Worm (Caenorhabditis elegans) whole organism, mixed stage, embryonic: Measurements from ENCODE around the gene dnj-24.

Experiments
- M03D4.4 ChIP-seq: sonication (generic microtip); optimal IDR thresholded peaks from 2 replicates; lab custom pipeline; 2017; ENCODE audit warnings: mild to moderate bottlenecking, missing genetic modification characterization, missing compliant biosample characterization
- bed-3 ChIP-seq: fragments of 200-800 bp; sonication (Bioruptor generic); optimal IDR thresholded peaks from 3 replicates; lab custom pipeline; 2018; ENCODE audit warnings: mild to moderate bottlenecking, missing genetic modification characterization, moderate library complexity, missing compliant biosample characterization
- blmp-1 ChIP-seq: fragments of 150-350 bp; optimal IDR thresholded peaks from 2 replicates; lab custom pipeline; 2014; ENCODE audit warnings: missing biosample characterization, missing genetic modification characterization
- ceh-39 ChIP-seq: fragments of 150-350 bp; optimal IDR thresholded peaks from 2 replicates; lab custom pipeline; 2014; ENCODE audit warnings: missing biosample characterization, missing genetic modification characterization
- ceh-43 ChIP-seq: fragments of 200-800 bp; sonication (Bioruptor generic); optimal IDR thresholded peaks from 2 replicates; lab custom pipeline; 2018; ENCODE audit warnings: mild to moderate bottlenecking, missing genetic modification characterization, moderate library complexity, missing compliant biosample characterization
- ces-1 ChIP-seq: fragments of 150-350 bp; optimal IDR thresholded peaks from 2 replicates; lab custom pipeline; 2014; ENCODE audit warnings: missing biosample characterization, missing genetic modification reagents, missing genetic modification characterization
- cnd-1 ChIP-seq: fragments of 200-800 bp; sonication (Bioruptor generic); optimal IDR thresholded peaks from 2 replicates; lab custom pipeline; 2018; ENCODE audit warnings: mild to moderate bottlenecking, missing genetic modification characterization, missing compliant biosample characterization
- elt-1 ChIP-seq: sonication (generic microtip); optimal IDR thresholded peaks from 2 replicates; lab custom pipeline; 2017; ENCODE audit warnings: missing genetic modification characterization, mild to moderate bottlenecking, missing compliant biosample characterization, antibody characterized with exemption, moderate library complexity, borderline replicate concordance; ENCODE audit not compliant: insufficient read depth
- elt-3 ChIP-seq: fragments of 150-350 bp; optimal IDR thresholded peaks from 2 replicates; lab custom pipeline; 2014; ENCODE audit warnings: missing biosample characterization, missing genetic modification characterization
- hlh-1 ChIP-seq: fragments of 150-350 bp; optimal IDR thresholded peaks from 2 replicates; lab custom pipeline; 2014; ENCODE audit warnings: missing biosample characterization, missing genetic modification reagents, missing genetic modification characterization
- lin-13 ChIP-seq: fragments of 150-350 bp; optimal IDR thresholded peaks from 2 replicates; lab custom pipeline; 2014; ENCODE audit warnings: missing biosample characterization, missing genetic modification characterization
- lin-32 ChIP-seq: fragments of 200-800 bp; sonication (Bioruptor generic); optimal IDR thresholded peaks from 2 replicates; lab custom pipeline; 2018; ENCODE audit warnings: mild to moderate bottlenecking, missing genetic modification characterization, missing compliant biosample characterization
- mab-5 ChIP-seq: fragments of 150-350 bp; optimal IDR thresholded peaks from 2 replicates; lab custom pipeline; 2014; ENCODE audit warnings: missing biosample characterization, missing genetic modification characterization
- mep-1 ChIP-seq: fragments of 150-350 bp; optimal IDR thresholded peaks from 2 replicates; lab custom pipeline; 2017; ENCODE audit warnings: missing biosample characterization, missing genetic modification reagents, missing genetic modification characterization, inconsistent platforms
- mls-2 ChIP-seq: sonication (generic microtip); optimal IDR thresholded peaks from 2 replicates; lab custom pipeline; 2016; ENCODE audit warnings: mild to moderate bottlenecking, missing genetic modification characterization, moderate library complexity, missing compliant biosample characterization
- nhr-12 ChIP-seq: fragments of 150-350 bp; optimal IDR thresholded peaks from 2 replicates; lab custom pipeline; 2014; ENCODE audit warnings: missing biosample characterization, missing genetic modification characterization
- nhr-2 ChIP-seq: fragments of 150-350 bp; optimal IDR thresholded peaks from 2 replicates; lab custom pipeline; 2014; ENCODE audit warnings: missing biosample characterization, missing genetic modification characterization
- sem-2 ChIP-seq: fragments of 200-800 bp; sonication (Bioruptor generic); optimal IDR thresholded peaks from 2 replicates; lab custom pipeline; 2018; ENCODE audit warnings: mild to moderate bottlenecking, missing genetic modification characterization, missing compliant biosample characterization
- snpc-4 ChIP-seq: fragments of 150-350 bp; optimal IDR thresholded peaks from 2 replicates; lab custom pipeline; 2014; ENCODE audit warnings: missing biosample characterization, missing genetic modification characterization
- tbx-8 ChIP-seq: fragments of 200-800 bp; sonication (Bioruptor generic); optimal IDR thresholded peaks from 2 replicates; lab custom pipeline; 2018; ENCODE audit warnings: mild to moderate bottlenecking, missing genetic modification characterization, moderate library complexity, missing compliant biosample characterization
- unc-120 ChIP-seq: sonication (generic microtip); optimal IDR thresholded peaks from 2 replicates; lab custom pipeline; 2017; ENCODE audit warnings: missing genetic modification characterization, missing compliant biosample characterization; ENCODE audit not compliant: poor library complexity, severe bottlenecking
- unc-39 ChIP-seq: fragments of 150-350 bp; optimal IDR thresholded peaks from 2 replicates; lab custom pipeline; 2014; ENCODE audit warnings: missing biosample characterization, missing genetic modification characterization
- unc-62 ChIP-seq: fragments of 150-350 bp; optimal IDR thresholded peaks from 2 replicates; lab custom pipeline; 2014; ENCODE audit warnings: missing biosample characterization, missing genetic modification reagents, missing genetic modification characterization
- zip-8 ChIP-seq: fragments of 150-350 bp; optimal IDR thresholded peaks from 2 replicates; lab custom pipeline; 2014; ENCODE audit warnings: missing biosample characterization, missing genetic modification characterization
- ztf-11 ChIP-seq: fragments of 150-350 bp; optimal IDR thresholded peaks from 2 replicates; lab custom pipeline; 2014; ENCODE audit warnings: missing biosample characterization, missing genetic modification characterization

The dnj-24 gene

ce11 chrIII:5373715-5374114 lies 50.2 kb downstream of the dnj-24 start:
- TF ChIP-seq ces-1 (GFP tag; lab: Kevin White, UChicago) (peak; percentile 6), lin-13 (tag; lab: Kevin White, UChicago) (no peak)

- TF ChIP-seq mls-2 (tag; lab: Kevin White, UChicago) (no peak), zip-8 (tag; lab: Kevin White, UChicago) (no peak), unc-39 (tag; lab: Kevin White, UChicago) (no peak), unc-120 (no peak), ztf-11 (no peak), nhr-2 (no peak), M03D4.4 (tag; lab: Kevin White, UChicago) (no peak), ces-1 (GFP tag; lab: Kevin White, UChicago) (no peak), snpc-4 (tag; lab: Kevin White, UChicago) (no peak), elt-3 (tag; lab: Kevin White, UChicago) (no peak), tbx-8 (no peak), lin-13 (tag; lab: Kevin White, UChicago) (no peak), ceh-39 (tag; lab: Kevin White, UChicago) (no peak), elt-1 (tag; lab: Kevin White, UChicago) (no peak), sem-2 (GFP tag; lab: Kevin White, UChicago) (no peak), mab-5 (tag; lab: Kevin White, UChicago) (no peak), bed-3 (GFP tag; lab: Kevin White, UChicago) (no peak)
Observed at ce11 chrIII:5372884-5373283, 51.0 kb downstream of the dnj-24 start.

DNA sequence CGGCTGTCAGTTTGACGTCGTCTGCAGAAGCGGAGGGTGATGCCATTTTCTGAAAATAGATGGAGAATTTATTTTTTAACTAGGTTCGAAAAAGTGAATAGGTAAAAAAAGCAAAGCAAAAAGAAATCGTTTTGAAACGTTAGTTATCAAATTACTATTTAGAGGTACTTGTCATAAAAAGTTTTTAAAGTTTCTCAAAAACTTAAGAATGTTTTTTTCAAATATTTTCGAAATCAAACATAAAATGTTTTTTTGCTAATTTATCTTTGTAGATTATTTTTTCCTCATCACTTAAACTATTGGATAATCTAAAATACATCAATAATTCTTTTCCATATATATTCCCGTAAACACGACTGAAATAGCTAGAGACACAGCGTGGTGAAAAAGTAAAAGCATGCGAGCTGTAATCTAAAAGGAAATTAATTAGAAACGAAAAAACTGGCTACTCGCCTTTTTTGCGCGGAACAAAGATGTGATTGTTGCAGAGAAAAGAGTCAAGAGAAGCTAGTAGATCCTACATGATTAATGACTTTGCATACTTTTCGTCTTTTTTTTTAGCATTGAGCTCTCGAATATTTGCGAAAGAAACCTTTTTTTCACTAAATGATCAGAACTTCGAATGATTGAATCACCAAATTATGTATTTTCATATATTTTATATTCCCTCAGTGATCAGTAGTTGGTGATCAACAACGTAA lies 52.5 kb downstream of the dnj-24 start, which contains the start of gene szy-2:
TSS of gene szy-2 (minus strand) at position 51 of the 701 bp plus-strand sequence.
- TF ChIP-seq bed-3 (GFP tag; lab: Kevin White, UChicago) (no peak), mab-5 (tag; lab: Kevin White, UChicago) (no peak), lin-13 (tag; lab: Kevin White, UChicago) (no peak), ceh-43 (GFP tag; lab: Kevin White, UChicago) (no peak), ces-1 (GFP tag; lab: Kevin White, UChicago) (no peak), lin-32 (GFP tag; lab: Kevin White, UChicago) (no peak), cnd-1 (tag; lab: Kevin White, UChicago) (no peak), mls-2 (tag; lab: Kevin White, UChicago) (no peak), blmp-1 (no peak), mep-1 (no peak), unc-62 (GFP tag; lab: Kevin White, UChicago) (no peak), unc-39 (tag; lab: Kevin White, UChicago) (no peak), elt-3 (tag; lab: Kevin White, UChicago) (no peak), snpc-4 (tag; lab: Kevin White, UChicago) (no peak), nhr-12 (tag; lab: Kevin White, UChicago) (no peak)

DNA sequence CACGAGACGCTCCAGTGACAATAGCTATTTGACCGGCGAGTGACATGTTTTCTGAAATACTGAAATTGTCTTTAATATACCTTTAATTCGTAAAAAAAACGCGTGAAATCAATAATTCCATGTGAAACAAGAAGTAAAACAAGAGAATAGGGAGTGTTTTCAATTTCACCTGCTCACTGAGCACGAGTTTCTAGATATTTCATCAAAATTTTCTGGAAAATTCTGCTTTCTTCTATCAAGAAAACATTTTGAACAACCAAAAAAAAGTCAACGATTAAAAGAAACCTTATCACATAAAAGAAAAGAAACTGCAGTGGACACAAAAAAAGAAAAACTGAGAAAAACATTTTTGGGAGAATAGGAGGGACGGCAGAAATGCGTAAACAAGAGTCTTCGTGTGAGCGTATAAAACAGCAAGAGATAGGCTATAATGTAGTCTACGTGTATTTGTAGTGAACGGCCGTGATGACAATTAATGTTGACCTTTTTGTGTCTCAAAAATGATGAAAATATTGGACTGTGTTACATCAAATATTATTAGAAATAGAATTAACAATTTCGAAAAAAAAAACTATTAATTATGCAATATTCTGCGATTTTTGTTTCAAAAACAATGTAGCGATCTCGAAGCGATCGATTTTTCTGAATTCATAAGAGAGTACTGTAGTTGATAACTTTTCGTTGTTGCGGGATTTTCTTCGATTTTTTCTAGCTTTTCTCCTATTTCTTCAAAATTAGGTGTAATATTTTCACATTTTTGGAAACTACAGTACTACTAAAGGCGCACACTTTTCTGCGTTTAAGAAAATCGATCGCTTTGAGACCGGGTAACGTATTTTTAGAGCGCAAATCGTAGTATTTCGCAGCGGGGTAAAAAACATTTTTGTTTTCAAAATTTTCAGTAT lies 55.6 kb downstream of the dnj-24 start, which contains the start of gene dhs-9:
TSS of gene dhs-9 (minus strand) at position 51 of the 905 bp plus-strand sequence.
- TF ChIP-seq nhr-12 (tag; lab: Kevin White, UChicago) = no peak
- no peak for TF ChIP-seq ztf-11
- TF ChIP-seq sem-2 (GFP tag; lab: Kevin White, UChicago) = no peak
- TF ChIP-seq mab-5 (tag; lab: Kevin White, UChicago) = no peak
- no peak for TF ChIP-seq unc-62 (GFP tag; lab: Kevin White, UChicago)
- TF ChIP-seq lin-32 (GFP tag; lab: Kevin White, UChicago) = no peak
- no peak for TF ChIP-seq zip-8 (tag; lab: Kevin White, UChicago)
- TF ChIP-seq hlh-1 (tag; lab: Kevin White, UChicago) = no peak
- TF ChIP-seq elt-1 (tag; lab: Kevin White, UChicago) = no peak
- TF ChIP-seq, all 35 proteins: peak for 0
